Worm (Caenorhabditis elegans): ENCODE results near the gene wdr-4.

ce11 chrIII:6740072-6740471 lies 14.5 kb downstream of the wdr-4 start:
- no peak for TF ChIP-seq nhr-43 (tag; optimal IDR thresholded peaks at IDR 0.05; ENCODE audit: poor library complexity, severe bottlenecking)
- TF ChIP-seq aly-2 (tag; optimal IDR thresholded peaks at IDR 0.05), result no peak
- TF ChIP-seq jun-1 (tag; optimal IDR thresholded peaks at IDR 0.05), result no peak
- TF ChIP-seq ceh-28 (tag; optimal IDR thresholded peaks at IDR 0.05), result no peak
- no peak for TF ChIP-seq nhr-77 (tag; optimal IDR thresholded peaks at IDR 0.05)
- TF ChIP-seq unc-39 (tag; optimal IDR thresholded peaks at IDR 0.05), result no peak
- TF ChIP-seq lin-15B (tag; optimal IDR thresholded peaks at IDR 0.05), result no peak
- TF ChIP-seq ama-1 (optimal IDR thresholded peaks at IDR 0.05), result no peak
- no peak for TF ChIP-seq nhr-237 (tag; optimal IDR thresholded peaks at IDR 0.05)
- TF ChIP-seq egl-27 (tag; optimal IDR thresholded peaks at IDR 0.05), result no peak
- TF ChIP-seq ceh-9 (tag; optimal IDR thresholded peaks at IDR 0.05), result no peak
- TF ChIP-seq fkh-2 (tag; optimal IDR thresholded peaks at IDR 0.05), result no peak

All from whole organism, L3 larva.